Worm (Caenorhabditis elegans) whole organism, young adult: Measurements from ENCODE around the gene gid-8.
A peak's percentile ranks its signal among the peaks of the same experiment; 100 is the strongest.

Experiments
- F52B5.7 ChIP-seq: sonication (generic microtip); optimal IDR thresholded peaks from 2 replicates; lab custom pipeline; 2016; ENCODE audit warnings: mild to moderate bottlenecking, missing genetic modification characterization, missing compliant biosample characterization
- F55B11.4 ChIP-seq: sonication (generic microtip); optimal IDR thresholded peaks from 2 replicates; lab custom pipeline; 2016; ENCODE audit warnings: missing compliant biosample characterization, missing genetic modification characterization, borderline replicate concordance; ENCODE audit not compliant: insufficient read depth
- Y67H2A.10 ChIP-seq: fragments of 200-800 bp; sonication (Bioruptor generic); conservative IDR thresholded peaks from 2 replicates; pipeline ENCODE4 v1.3.6; 2022; ENCODE audit warnings: missing genetic modification reagents, missing genetic modification characterization, missing compliant biosample characterization
- akir-1 ChIP-seq: fragments of 200-800 bp; sonication (Bioruptor generic); optimal IDR thresholded peaks from 2 replicates; lab custom pipeline; 2018; ENCODE audit warnings: mild to moderate bottlenecking, missing genetic modification characterization, moderate library complexity, missing compliant biosample characterization
- dpl-1 ChIP-seq: fragments of 150-350 bp; optimal IDR thresholded peaks from 2 replicates; lab custom pipeline; 2014; ENCODE audit warnings: missing biosample characterization, missing genetic modification reagents, missing genetic modification characterization
- hrde-1 ChIP-seq: sonication (generic microtip); optimal IDR thresholded peaks from 2 replicates; lab custom pipeline; 2016; ENCODE audit warnings: missing genetic modification characterization, mild to moderate bottlenecking, missing compliant biosample characterization, moderate library complexity, missing genotype, missing genetic modification reagents, borderline replicate concordance
- lin-35 ChIP-seq, 3 experiments: fragments of 150-350 bp in 2 of 3; sonication (generic microtip) in 1 of 3; optimal IDR thresholded peaks; 2 replicates each; lab custom pipeline; 2014 to 2018; ENCODE audit warnings: missing biosample characterization in 3 of 3, missing genetic modification characterization in 3 of 3, missing genetic modification reagents in 3 of 3
- lsy-27 ChIP-seq: sonication (generic microtip); optimal IDR thresholded peaks from 2 replicates; lab custom pipeline; 2017; ENCODE audit warnings: missing genetic modification characterization, mild to moderate bottlenecking, missing compliant biosample characterization, antibody characterized with exemption, missing genotype, borderline replicate concordance; ENCODE audit not compliant: insufficient read depth
- nhr-120 ChIP-seq: fragments of 200-800 bp; sonication (Bioruptor generic); IDR thresholded peaks from 2 replicates; pipeline ENCODE4 v1.3.6; 2022; ENCODE audit warnings: missing genetic modification characterization, missing compliant biosample characterization
- pha-4 ChIP-seq: fragments of 150-350 bp; sonication (generic microtip); optimal IDR thresholded peaks from 2 replicates; lab custom pipeline; 2014; ENCODE audit warnings: missing biosample characterization, missing genetic modification reagents, missing genetic modification characterization
- rec-8 ChIP-seq, 2 experiments: sonication (generic microtip); optimal IDR thresholded peaks; 2 replicates each; lab custom pipeline; 2016; ENCODE audit warnings: mild to moderate bottlenecking in 2 of 2, missing genetic modification characterization in 2 of 2, missing genetic modification reagents in 2 of 2, missing genotype in 2 of 2, missing biosample characterization in 1 of 2, missing compliant biosample characterization in 1 of 2, moderate library complexity in 1 of 2
- snpc-4 ChIP-seq, 5 experiments: fragments of 150-350 bp in 1 of 5; sonication (generic microtip) in 4 of 5; optimal IDR thresholded peaks; 2 replicates each; lab custom pipeline; 2014 to 2018; ENCODE audit warnings: missing genetic modification characterization in 5 of 5, missing biosample characterization in 3 of 5, antibody characterized with exemption in 2 of 5, mild to moderate bottlenecking in 2 of 5, missing compliant biosample characterization in 2 of 5, missing genotype in 2 of 5, moderate library complexity in 2 of 5, missing genetic modification reagents in 1 of 5
- tbx-9 ChIP-seq: sonication (generic microtip); optimal IDR thresholded peaks from 2 replicates; lab custom pipeline; 2016; ENCODE audit warnings: borderline replicate concordance, missing genetic modification characterization, inconsistent platforms, missing compliant biosample characterization
- ztf-28 ChIP-seq: fragments of 200-800 bp; sonication (Bioruptor generic); IDR thresholded peaks from 2 replicates; pipeline ENCODE4 v1.3.6; 2022; ENCODE audit warnings: missing genetic modification reagents, missing genetic modification characterization, missing compliant biosample characterization

DNA sequence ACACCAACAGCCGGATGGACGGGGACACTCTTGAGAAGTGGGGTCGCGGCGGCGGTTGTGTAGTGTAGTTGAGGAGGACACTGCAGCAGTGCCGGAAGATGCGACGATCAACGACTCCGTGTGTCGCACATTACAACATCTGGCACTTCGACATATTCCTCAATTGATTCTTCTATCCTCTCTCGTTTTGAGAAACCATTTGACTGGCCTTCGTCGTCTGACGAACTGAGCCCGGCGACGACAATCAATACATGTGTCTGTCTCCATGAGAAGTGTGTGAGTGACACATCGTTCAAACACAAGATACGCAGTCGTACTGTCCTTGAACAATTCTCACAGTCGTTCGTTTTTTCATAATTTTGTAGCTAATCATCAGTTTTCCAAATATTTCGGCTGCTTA lies 5.0 kb downstream of the gid-8 start:
- no peak for TF ChIP-seq rec-8 (tag; optimal IDR thresholded peaks at IDR 0.05; lab: Kevin White, UChicago)
- TF ChIP-seq Y67H2A.10 (GFP tag; lab: Robert Waterston, UW) = no peak
- TF ChIP-seq snpc-4 (GFP tag; optimal IDR thresholded peaks at IDR 0.05; lab: Kevin White, UChicago) = no peak
- no peak for TF ChIP-seq snpc-4 (tag; optimal IDR thresholded peaks at IDR 0.05; lab: Kevin White, UChicago)
- no peak for TF ChIP-seq tbx-9 (tag; lab: Kevin White, UChicago)
- TF ChIP-seq dpl-1 (GFP tag; lab: Kevin White, UChicago) = no peak
- TF ChIP-seq hrde-1 (tag; lab: Kevin White, UChicago) = no peak
- no peak for TF ChIP-seq ztf-28 (GFP tag; lab: Robert Waterston, UW)
- no peak for TF ChIP-seq F55B11.4 (tag; lab: Kevin White, UChicago)
- TF ChIP-seq lin-35 (GFP tag; optimal IDR thresholded peaks at IDR 0.05; lab: Kevin White, UChicago) = no peak
- TF ChIP-seq nhr-120 (GFP tag; lab: Robert Waterston, UW) = 0 out of 2 replicates have a peak, but pooled peaks have one; percentile 7
- no peak for TF ChIP-seq F52B5.7 (tag; lab: Kevin White, UChicago)
- no peak for TF ChIP-seq pha-4 (tag; lab: Kevin White, UChicago)
- no peak for TF ChIP-seq akir-1 (GFP tag; lab: Kevin White, UChicago)
- no peak for TF ChIP-seq lsy-27 (tag; lab: Kevin White, UChicago)
